Worm (Caenorhabditis elegans) whole organism, L4 larva: ENCODE data around the gene igdb-3.

ENCODE experiments used
- F26F4.8 ChIP-seq: fragments of 200-800 bp; sonication (Bioruptor generic); conservative IDR thresholded peaks from 2 replicates; pipeline ENCODE4 v1.3.6; 2022; ENCODE audit warnings: missing genetic modification characterization, missing compliant biosample characterization
- F49E8.2 ChIP-seq: sonication (generic microtip); optimal IDR thresholded peaks from 2 replicates; lab custom pipeline; 2016; ENCODE audit warnings: missing compliant biosample characterization, mild to moderate bottlenecking, missing genetic modification characterization, borderline replicate concordance
- T20F7.1 ChIP-seq: fragments of 200-800 bp; sonication (Bioruptor generic); optimal IDR thresholded peaks from 2 replicates; lab custom pipeline; 2018; ENCODE audit warnings: mild to moderate bottlenecking, missing genetic modification characterization, missing compliant biosample characterization
- T26A8.4 ChIP-seq: fragments of 200-800 bp; sonication (Bioruptor generic); IDR thresholded peaks from 2 replicates; pipeline ENCODE4 v1.3.6; 2022; ENCODE audit warnings: missing genetic modification characterization, missing compliant biosample characterization
- Y48G9A.11 ChIP-seq: fragments of 200-800 bp; sonication (Bioruptor generic); IDR thresholded peaks from 2 replicates; pipeline ENCODE4 v1.3.6; 2022; ENCODE audit warnings: missing genetic modification reagents, missing genetic modification characterization, missing compliant biosample characterization
- Y5F2A.4 ChIP-seq: fragments of 200-800 bp; sonication (Bioruptor generic); optimal IDR thresholded peaks from 2 replicates; lab custom pipeline; 2018; ENCODE audit warnings: mild to moderate bottlenecking, missing genetic modification characterization, missing compliant biosample characterization
- aha-1 ChIP-seq: fragments of 150-350 bp; peaks from one replicate; lab custom pipeline; 2014; ENCODE audit warnings: missing biosample characterization, missing genetic modification characterization
- aly-2 ChIP-seq: sonication (generic microtip); optimal IDR thresholded peaks from 2 replicates; lab custom pipeline; 2018; ENCODE audit warnings: missing biosample characterization, missing genetic modification characterization
- arid-1 ChIP-seq: fragments of 200-800 bp; sonication (Bioruptor generic); conservative IDR thresholded peaks from 2 replicates; pipeline ENCODE4 v1.3.6; 2022; ENCODE audit warnings: missing genetic modification reagents, missing genetic modification characterization, missing compliant biosample characterization
- ceh-28 ChIP-seq: fragments of 150-350 bp; optimal IDR thresholded peaks from 2 replicates; lab custom pipeline; 2014; ENCODE audit warnings: missing biosample characterization, missing genetic modification reagents, missing genetic modification characterization
- ceh-62 ChIP-seq: sonication (generic microtip); optimal IDR thresholded peaks from 2 replicates; lab custom pipeline; 2017; ENCODE audit warnings: missing biosample characterization, missing genetic modification characterization
- ceh-82 ChIP-seq: sonication (generic microtip); optimal IDR thresholded peaks from 2 replicates; lab custom pipeline; 2017; ENCODE audit warnings: missing biosample characterization, missing genetic modification characterization
- ces-1 ChIP-seq: fragments of 150-350 bp; sonication (generic microtip); optimal IDR thresholded peaks from 4 replicates; lab custom pipeline; 2014; ENCODE audit warnings: missing biosample characterization, missing genetic modification reagents, missing genetic modification characterization
- cey-2 ChIP-seq: sonication (generic microtip); optimal IDR thresholded peaks from 3 replicates; lab custom pipeline; 2017; ENCODE audit warnings: missing genetic modification characterization, mild to moderate bottlenecking, missing compliant biosample characterization, antibody characterized with exemption, borderline replicate concordance; ENCODE audit not compliant: insufficient read depth
- daf-12 ChIP-seq: fragments of 150-350 bp; optimal IDR thresholded peaks from 2 replicates; lab custom pipeline; 2014; ENCODE audit warnings: missing biosample characterization, missing genetic modification reagents, missing genetic modification characterization
- daf-16 ChIP-seq, 3 experiments: sonication (generic microtip); optimal IDR thresholded peaks; 2 replicates each; lab custom pipeline; 2016 to 2017; ENCODE audit warnings: missing genetic modification characterization in 3 of 3, missing genetic modification reagents in 3 of 3, mild to moderate bottlenecking in 2 of 3, missing compliant biosample characterization in 2 of 3, missing biosample characterization in 1 of 3, moderate library complexity in 1 of 3
- daf-19 ChIP-seq: fragments of 200-800 bp; sonication (Bioruptor generic); conservative IDR thresholded peaks from 2 replicates; pipeline ENCODE4 v1.3.6; 2022; ENCODE audit warnings: missing genetic modification characterization, missing compliant biosample characterization
- daf-8 ChIP-seq: fragments of 200-800 bp; sonication (Bioruptor generic); IDR thresholded peaks from 2 replicates; pipeline ENCODE4 v1.3.6; 2022; ENCODE audit warnings: missing genetic modification characterization, missing compliant biosample characterization
- duxl-1 ChIP-seq: sonication (generic microtip); optimal IDR thresholded peaks from 2 replicates; lab custom pipeline; 2016; ENCODE audit warnings: mild to moderate bottlenecking, missing genetic modification characterization, moderate library complexity, missing compliant biosample characterization; ENCODE audit not compliant: poor library complexity
- dve-1 ChIP-seq: sonication (generic microtip); optimal IDR thresholded peaks from 2 replicates; lab custom pipeline; 2017; ENCODE audit warnings: antibody characterized with exemption, mild to moderate bottlenecking, missing genetic modification characterization, missing compliant biosample characterization; ENCODE audit not compliant: insufficient read depth
- hlh-11 ChIP-seq: fragments of 200-800 bp; sonication (Bioruptor generic); optimal IDR thresholded peaks from 2 replicates; lab custom pipeline; 2018; ENCODE audit warnings: mild to moderate bottlenecking, missing genetic modification characterization, missing compliant biosample characterization
- hlh-30 ChIP-seq: sonication (generic microtip); optimal IDR thresholded peaks from 2 replicates; lab custom pipeline; 2017; ENCODE audit warnings: antibody characterized with exemption, mild to moderate bottlenecking, missing genetic modification characterization, missing compliant biosample characterization; ENCODE audit not compliant: insufficient read depth
- lin-38 ChIP-seq: fragments of 200-800 bp; sonication (Bioruptor generic); IDR thresholded peaks from 2 replicates; pipeline ENCODE4 v1.3.6; 2022; ENCODE audit warnings: missing genetic modification reagents, missing genetic modification characterization, missing compliant biosample characterization
- lir-3 ChIP-seq: sonication (generic microtip); optimal IDR thresholded peaks from 2 replicates; lab custom pipeline; 2016; ENCODE audit warnings: mild to moderate bottlenecking, missing genetic modification characterization, missing compliant biosample characterization
- lsy-2 ChIP-seq, 2 experiments: fragments of 150-350 bp in 1 of 2; sonication (generic microtip) in 1 of 2; optimal IDR thresholded peaks; 2 replicates each; lab custom pipeline; 2014 to 2017; ENCODE audit warnings: missing biosample characterization in 2 of 2, missing genetic modification characterization in 2 of 2
- mdl-1 ChIP-seq, 2 experiments: fragments of 150-350 bp in 1 of 2; sonication (generic microtip) in 1 of 2; optimal IDR thresholded peaks; 2 replicates each; lab custom pipeline; 2014 to 2017; ENCODE audit warnings: missing biosample characterization in 2 of 2, missing genetic modification characterization in 2 of 2
- mxl-3 ChIP-seq: fragments of 200-800 bp; sonication (Bioruptor generic); optimal IDR thresholded peaks from 2 replicates; lab custom pipeline; 2018; ENCODE audit warnings: mild to moderate bottlenecking, missing genetic modification characterization, missing compliant biosample characterization
- nhr-11 ChIP-seq: fragments of 150-350 bp; optimal IDR thresholded peaks from 2 replicates; lab custom pipeline; 2014; ENCODE audit warnings: missing biosample characterization, missing genetic modification characterization
- nhr-237 ChIP-seq: sonication (generic microtip); optimal IDR thresholded peaks from 2 replicates; lab custom pipeline; 2017; ENCODE audit warnings: missing biosample characterization, missing genetic modification characterization
- nhr-25 ChIP-seq: sonication (generic microtip); optimal IDR thresholded peaks from 2 replicates; lab custom pipeline; 2017; ENCODE audit warnings: missing genetic modification characterization, mild to moderate bottlenecking, missing compliant biosample characterization, antibody characterized with exemption, moderate library complexity, borderline replicate concordance; ENCODE audit not compliant: insufficient read depth
- nhr-28 ChIP-seq: fragments of 150-350 bp; optimal IDR thresholded peaks from 2 replicates; lab custom pipeline; 2014; ENCODE audit warnings: missing biosample characterization, missing genetic modification characterization
- nhr-41 ChIP-seq: fragments of 200-800 bp; sonication (Bioruptor generic); IDR thresholded peaks from 2 replicates; pipeline ENCODE4 v1.3.6; 2022; ENCODE audit warnings: missing genetic modification reagents, missing genetic modification characterization, missing compliant biosample characterization
- nhr-6 ChIP-seq: fragments of 150-350 bp; optimal IDR thresholded peaks from 2 replicates; lab custom pipeline; 2014; ENCODE audit warnings: missing biosample characterization, missing genetic modification characterization
- nhr-77 ChIP-seq: fragments of 150-350 bp; optimal IDR thresholded peaks from 2 replicates; lab custom pipeline; 2014; ENCODE audit warnings: missing biosample characterization, missing genetic modification characterization
- set-16 ChIP-seq: fragments of 200-800 bp; sonication (Bioruptor generic); IDR thresholded peaks from 2 replicates; pipeline ENCODE4 v1.3.6; 2022; ENCODE audit warnings: missing genetic modification reagents, missing genetic modification characterization, missing compliant biosample characterization
- snpc-1.2 ChIP-seq: fragments of 200-800 bp; sonication (Bioruptor generic); IDR thresholded peaks from 2 replicates; pipeline ENCODE4 v1.3.6; 2022; ENCODE audit warnings: missing genetic modification reagents, missing genetic modification characterization, missing compliant biosample characterization
- spr-1 ChIP-seq: sonication (generic microtip); optimal IDR thresholded peaks from 2 replicates; lab custom pipeline; 2016; ENCODE audit warnings: mild to moderate bottlenecking, missing genetic modification characterization, missing compliant biosample characterization
- spr-3 ChIP-seq: fragments of 200-800 bp; sonication (Bioruptor generic); optimal IDR thresholded peaks from 2 replicates; lab custom pipeline; 2018; ENCODE audit warnings: mild to moderate bottlenecking, missing genetic modification characterization, missing compliant biosample characterization
- tag-97 ChIP-seq: fragments of 200-800 bp; sonication (Bioruptor generic); IDR thresholded peaks from 2 replicates; pipeline ENCODE4 v1.3.6; 2022; ENCODE audit warnings: missing genetic modification characterization, missing compliant biosample characterization
- tra-1 ChIP-seq: fragments of 200-800 bp; sonication (Bioruptor generic); IDR thresholded peaks from 2 replicates; pipeline ENCODE4 v1.3.6; 2022; ENCODE audit warnings: missing genetic modification reagents, missing genetic modification characterization, missing compliant biosample characterization
- unc-130 ChIP-seq: sonication (generic microtip); optimal IDR thresholded peaks from 2 replicates; lab custom pipeline; 2016; ENCODE audit warnings: missing genetic modification reagents, missing genetic modification characterization, missing compliant biosample characterization
- unc-39 ChIP-seq: sonication (generic microtip); optimal IDR thresholded peaks from 2 replicates; lab custom pipeline; 2017; ENCODE audit warnings: missing biosample characterization, missing genetic modification characterization
- unc-62 ChIP-seq, 3 experiments: fragments of 150-350 bp in 1 of 3; sonication (generic microtip); optimal IDR thresholded peaks in 2 of 3; peaks in 1 of 3; 1 replicate in 1 of 3; 2 replicates in 2 of 3; lab custom pipeline; 2014 to 2017; ENCODE audit warnings: missing biosample characterization in 3 of 3, missing genetic modification characterization in 3 of 3, missing genetic modification reagents in 3 of 3, missing genotype in 1 of 3
- ztf-11 ChIP-seq: fragments of 150-350 bp; optimal IDR thresholded peaks from 2 replicates; lab custom pipeline; 2014; ENCODE audit warnings: missing biosample characterization, missing genetic modification characterization

Gene igdb-3

DNA sequence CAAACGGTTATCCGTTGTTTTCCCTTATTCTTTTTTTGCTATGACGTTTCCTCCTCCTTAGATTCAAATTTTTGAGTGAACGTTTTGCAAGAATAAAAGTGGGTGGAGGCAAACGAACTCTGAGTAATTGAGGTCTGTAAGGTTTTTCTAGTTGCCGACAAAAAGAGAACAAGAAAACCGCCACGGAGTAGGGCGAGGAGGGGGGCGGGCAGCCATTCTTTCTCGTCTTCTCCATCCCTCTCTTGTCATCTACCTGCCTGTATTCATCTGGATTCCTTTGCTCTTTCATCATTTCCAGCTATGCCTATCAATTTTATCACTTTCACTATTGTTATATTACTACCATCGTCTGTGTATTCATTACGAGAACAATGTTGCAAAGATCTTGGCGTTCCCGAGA, at the start of gene igdb-3:
Gene igdb-3, plus strand, starts transcription at position 301 of the 400 bp plus-strand sequence.
- TF ChIP-seq duxl-1 (tag; lab: Kevin White, UChicago), result no peak
- TF ChIP-seq daf-8 (GFP tag; lab: Robert Waterston, UW), result no peak
- no peak for TF ChIP-seq Y48G9A.11 (GFP tag; lab: Robert Waterston, UW)
- peak in 1 of 2 experiments; percentile 18 for TF ChIP-seq unc-62 (GFP tag; optimal IDR thresholded peaks at IDR 0.05 in 1 of 2; lab: Kevin White, UChicago)
- TF ChIP-seq unc-62 (tag; optimal IDR thresholded peaks at IDR 0.05; lab: Kevin White, UChicago), result no peak
- no peak for TF ChIP-seq cey-2 (tag; lab: Kevin White, UChicago)
- no peak for TF ChIP-seq ceh-82 (tag; lab: Kevin White, UChicago)
- TF ChIP-seq daf-19, result no peak
- no peak for TF ChIP-seq ceh-62 (tag; lab: Kevin White, UChicago)
- TF ChIP-seq nhr-77 (tag; lab: Kevin White, UChicago), result no peak
- no peak for TF ChIP-seq tag-97
- TF ChIP-seq aha-1 (tag; lab: Kevin White, UChicago), result peak; percentile 70

- no peak for TF ChIP-seq lir-3 (tag; lab: Kevin White, UChicago)
- TF ChIP-seq lsy-2 (tag; optimal IDR thresholded peaks at IDR 0.05; lab: Kevin White, UChicago), result no peak
- no peak for TF ChIP-seq ceh-62 (tag; lab: Kevin White, UChicago)
- TF ChIP-seq nhr-28 (tag; lab: Kevin White, UChicago), result peak; percentile 3
- no peak for TF ChIP-seq hlh-30 (tag; lab: Kevin White, UChicago)
- no peak for TF ChIP-seq snpc-1.2 (GFP tag; lab: Robert Waterston, UW)
- peak; percentile 53 for TF ChIP-seq nhr-77 (tag; lab: Kevin White, UChicago)
- peak; percentile 4 for TF ChIP-seq hlh-11 (tag; lab: Kevin White, UChicago)
- no peak for TF ChIP-seq T20F7.1 (GFP tag; lab: Kevin White, UChicago)
- no peak for TF ChIP-seq unc-130 (GFP tag; lab: Kevin White, UChicago)
- no peak for TF ChIP-seq arid-1 (GFP tag; lab: Robert Waterston, UW)
- no peak for TF ChIP-seq daf-16 (GFP tag; optimal IDR thresholded peaks at IDR 0.05; lab: Kevin White, UChicago)
- TF ChIP-seq daf-16 (tag; optimal IDR thresholded peaks at IDR 0.05; lab: Kevin White, UChicago), result peak; percentile 67
- no peak for TF ChIP-seq tra-1
- TF ChIP-seq F26F4.8, result no peak
These were observed 47.9 kb upstream of the igdb-3 start for ce11 chrX:6337338-6337737.

DNA sequence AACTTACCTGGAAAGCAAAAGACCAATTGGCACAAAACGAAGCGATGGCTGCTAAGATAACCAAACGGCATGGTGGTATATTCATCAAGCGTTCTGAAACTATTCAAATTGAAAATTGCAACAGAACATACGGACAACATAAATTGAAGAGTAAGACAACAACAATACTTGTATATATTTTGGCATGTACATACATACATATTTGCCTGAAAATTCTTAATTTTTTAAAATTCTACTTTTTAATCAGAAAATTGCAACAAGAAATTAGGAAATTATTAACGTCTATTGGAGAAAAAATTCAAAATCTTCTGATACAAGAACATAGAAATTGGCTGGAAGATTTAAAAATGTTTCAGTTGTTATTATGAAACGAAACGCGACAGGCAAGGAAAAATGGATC, 47.3 kb upstream of the igdb-3 start, which contains the start of gene C03B1.13:
Gene C03B1.13, minus strand, starts transcription at position 101 of the 400 bp plus-strand sequence.
- TF ChIP-seq nhr-11, result no peak
- TF ChIP-seq unc-130 (GFP tag; lab: Kevin White, UChicago), result no peak
- no peak for TF ChIP-seq T26A8.4
- no peak for TF ChIP-seq ceh-82 (tag; lab: Kevin White, UChicago)
- TF ChIP-seq aly-2 (tag; lab: Kevin White, UChicago), result no peak
- TF ChIP-seq F26F4.8, result no peak
- TF ChIP-seq nhr-41, result no peak
- TF ChIP-seq arid-1 (GFP tag; lab: Robert Waterston, UW), result no peak
- TF ChIP-seq F49E8.2 (tag; lab: Kevin White, UChicago), result no peak
- no peak for TF ChIP-seq ces-1 (GFP tag; lab: Kevin White, UChicago)
- no peak for TF ChIP-seq unc-39
- TF ChIP-seq mdl-1 (tag; optimal IDR thresholded peaks at IDR 0.05; lab: Kevin White, UChicago), result no peak
- no peak for TF ChIP-seq tag-97
- no peak for TF ChIP-seq daf-12 (tag; lab: Kevin White, UChicago)
- TF ChIP-seq ceh-28 (tag; lab: Kevin White, UChicago), result no peak
- no peak for TF ChIP-seq Y48G9A.11 (GFP tag; lab: Robert Waterston, UW)
- TF ChIP-seq Y5F2A.4 (GFP tag; lab: Kevin White, UChicago), result no peak
- no peak for TF ChIP-seq nhr-28 (tag; lab: Kevin White, UChicago)
- TF ChIP-seq, all 104 proteins: peak for 0

- TF ChIP-seq dve-1 (tag; lab: Kevin White, UChicago), result peak; percentile 96
- TF ChIP-seq set-16 (GFP tag; lab: Robert Waterston, UW), result no peak
- no peak for TF ChIP-seq tra-1
- no peak for TF ChIP-seq nhr-237 (tag; lab: Kevin White, UChicago)
- no peak for TF ChIP-seq spr-1 (tag; lab: Kevin White, UChicago)
- TF ChIP-seq lin-38 (GFP tag; lab: Robert Waterston, UW), result no peak
- TF ChIP-seq daf-8 (GFP tag; lab: Robert Waterston, UW), result no peak
- peak; percentile 6 for TF ChIP-seq mxl-3
- no peak for TF ChIP-seq ztf-11
- no peak for TF ChIP-seq nhr-6 (tag; lab: Kevin White, UChicago)
- no peak for TF ChIP-seq spr-3 (GFP tag; lab: Kevin White, UChicago)
- no peak for TF ChIP-seq nhr-25 (tag; lab: Kevin White, UChicago)
- TF ChIP-seq ces-1 (GFP tag; lab: Kevin White, UChicago), result no peak
These were observed 46.8 kb upstream of the igdb-3 start for ce11 chrX:6338446-6338845.
